Worm (Caenorhabditis elegans): ENCODE results near the gene K08F8.15.

K08F8.15 gene

ce11 chrII:8814231-8814630 is 47.6 kb downstream of the K08F8.15 start:
- TF ChIP-seq nhr-47 (tag; optimal IDR thresholded peaks at IDR 0.05): no peak
- TF ChIP-seq lin-14 (GFP tag; optimal IDR thresholded peaks at IDR 0.05): no peak
- no peak for TF ChIP-seq efl-3 (GFP tag; optimal IDR thresholded peaks at IDR 0.05)
- no peak for TF ChIP-seq sptf-1 (tag; optimal IDR thresholded peaks at IDR 0.05)
- TF ChIP-seq pag-3 (tag; optimal IDR thresholded peaks at IDR 0.05; ENCODE audit: borderline replicate concordance, insufficient read depth): no peak
- no peak for TF ChIP-seq unc-62 (GFP tag; optimal IDR thresholded peaks at IDR 0.05)
- TF ChIP-seq nhr-20 (tag; optimal IDR thresholded peaks at IDR 0.05): no peak
- no peak for TF ChIP-seq ets-5 (GFP tag; IDR thresholded peaks at IDR 0.05)
- no peak for TF ChIP-seq nhr-11 (tag; optimal IDR thresholded peaks at IDR 0.05)
- TF ChIP-seq fkh-10 (GFP tag; optimal IDR thresholded peaks at IDR 0.05): no peak
- TF ChIP-seq unc-30 (tag; optimal IDR thresholded peaks at IDR 0.05): no peak
- no peak for TF ChIP-seq nhr-85 (tag)
- TF ChIP-seq skn-1 (tag; optimal IDR thresholded peaks at IDR 0.05): no peak
- TF ChIP-seq pqm-1 (tag; optimal IDR thresholded peaks at IDR 0.05): no peak
- TF ChIP-seq ztf-4 (tag; optimal IDR thresholded peaks at IDR 0.05): no peak
- TF ChIP-seq hlh-4 (tag; optimal IDR thresholded peaks at IDR 0.05): no peak
- TF ChIP-seq ama-1 (optimal IDR thresholded peaks at IDR 0.05): no peak

Data from whole organism, L1 larva.